Fruit fly (Drosophila melanogaster): ENCODE results near the gene CG6340.

- TF ChIP-seq CG8478 (optimal IDR thresholded peaks at IDR 0.05) (no peak), CTCF (optimal IDR thresholded peaks at IDR 0.05) (no peak)
Measured at dm6 chrX:15529197-15529596, 47.0 kb downstream of the CG6340 start.
